Worm (Caenorhabditis elegans): Measurements from ENCODE around the gene F13H8.6.

Gene F13H8.6

DNA sequence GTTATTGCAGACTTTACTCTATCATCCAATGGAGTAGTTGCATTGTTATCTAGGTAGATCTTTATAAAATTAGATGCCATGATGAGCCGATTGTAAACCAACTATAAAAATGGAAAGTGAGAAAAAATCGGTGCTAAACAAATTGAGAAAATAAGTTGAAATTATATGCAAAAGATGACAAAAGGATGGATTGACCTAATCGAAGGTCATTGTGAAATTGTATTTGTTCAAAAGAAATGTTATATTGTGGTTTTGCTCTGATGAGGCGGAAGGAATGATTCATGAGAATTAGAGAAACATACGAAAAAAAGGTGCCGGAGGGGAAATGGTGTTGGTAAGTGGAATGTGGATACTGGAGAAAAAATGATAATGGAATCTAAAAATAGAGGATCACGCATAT is 5.8 kb downstream of the F13H8.6 start, which contains the start of gene scly-1:
Gene scly-1 (minus strand): TSS at position 101 of the 400 bp plus-strand sequence.
- TF ChIP-seq fkh-4 (tag; optimal IDR thresholded peaks at IDR 0.05; ENCODE audit: borderline replicate concordance) (no peak), efl-1 (optimal IDR thresholded peaks at IDR 0.05) (no peak), efl-1 (GFP tag; optimal IDR thresholded peaks at IDR 0.05 in 1 of 2) (peak in 1 of 2 experiments; percentile 87)

- no peak for TF ChIP-seq snu-23 (GFP tag; optimal IDR thresholded peaks at IDR 0.05)
- TF ChIP-seq unc-30 (tag; optimal IDR thresholded peaks at IDR 0.05): no peak
- no peak for TF ChIP-seq pag-3 (tag; optimal IDR thresholded peaks at IDR 0.05; ENCODE audit: borderline replicate concordance, insufficient read depth)
- peak in 1 of 3 experiments; percentile 2 for TF ChIP-seq ceh-82 (tag; optimal IDR thresholded peaks at IDR 0.05)
- TF ChIP-seq ceh-88 (GFP tag; IDR thresholded peaks at IDR 0.05): no peak
- no peak for TF ChIP-seq tbx-2 (tag; optimal IDR thresholded peaks at IDR 0.05)
- no peak for TF ChIP-seq lir-3 (tag; optimal IDR thresholded peaks at IDR 0.05; ENCODE audit: poor library complexity)
- peak in 1 of 2 experiments; percentile 1 for TF ChIP-seq lsy-2 (tag; optimal IDR thresholded peaks at IDR 0.05)
- TF ChIP-seq isw-1 (GFP tag; IDR thresholded peaks at IDR 0.05): no peak
- TF ChIP-seq unc-130 (tag; optimal IDR thresholded peaks at IDR 0.05): no peak
- TF ChIP-seq lin-39 (tag; optimal IDR thresholded peaks at IDR 0.05): no peak
- TF ChIP-seq unc-86 (tag; optimal IDR thresholded peaks at IDR 0.05): no peak
- TF ChIP-seq ets-5 (GFP tag; IDR thresholded peaks at IDR 0.05): no peak
- no peak for TF ChIP-seq grh-1 (GFP tag; IDR thresholded peaks at IDR 0.05)
- TF ChIP-seq nhr-71 (tag; optimal IDR thresholded peaks at IDR 0.05): no peak
- TF ChIP-seq mep-1 (tag; optimal IDR thresholded peaks at IDR 0.05): no peak
- no peak for TF ChIP-seq xbp-1 (tag; optimal IDR thresholded peaks at IDR 0.05)
- no peak for TF ChIP-seq ztf-4 (tag; optimal IDR thresholded peaks at IDR 0.05)
- TF ChIP-seq efl-1 (optimal IDR thresholded peaks at IDR 0.05): peak; percentile 3 to 9
- no peak for TF ChIP-seq efl-1 (GFP tag; optimal IDR thresholded peaks at IDR 0.05 in 1 of 2)
- peak in 1 of 3 experiments; percentile 10 for TF ChIP-seq dpl-1 (GFP tag; optimal IDR thresholded peaks at IDR 0.05)
- no peak for TF ChIP-seq snpc-4 (tag; optimal IDR thresholded peaks at IDR 0.05)
- TF ChIP-seq lin-14 (GFP tag; optimal IDR thresholded peaks at IDR 0.05): peak; percentile 28
- TF ChIP-seq sox-4 (tag; optimal IDR thresholded peaks at IDR 0.05): no peak
- no peak for TF ChIP-seq egl-27 (tag; optimal IDR thresholded peaks at IDR 0.05)
Observed at ce11 chrII:6273916-6274315, 12.8 kb downstream of the F13H8.6 start, which contains the start of gene bpl-1. Gene bpl-1, plus strand, starts transcription at chrII:6274216.

ce11 chrII:6269805-6270414 is 16.9 kb downstream of the F13H8.6 start, which contains the start of gene F13H8.2:
Gene F13H8.2, plus strand, starts transcription at chrII:6270364.
- TF ChIP-seq fkh-10 (GFP tag; optimal IDR thresholded peaks at IDR 0.05) (peak; percentile 20), vab-15 (tag; optimal IDR thresholded peaks at IDR 0.05) (peak; percentile 41), hpl-2 (GFP tag; optimal IDR thresholded peaks at IDR 0.05) (no peak), ztf-11 (tag; optimal IDR thresholded peaks at IDR 0.05) (peak in 1 of 2 experiments; percentile 59), mab-9 (GFP tag; IDR thresholded peaks at IDR 0.05) (peak; percentile 83), unc-86 (tag; optimal IDR thresholded peaks at IDR 0.05) (peak; percentile 80), elt-3 (tag; optimal IDR thresholded peaks at IDR 0.05) (peak in 2 of 6 experiments; percentile 55), efl-1 (optimal IDR thresholded peaks at IDR 0.05) (peak; percentile 97 to 99), efl-1 (GFP tag; optimal IDR thresholded peaks at IDR 0.05 in 1 of 2) (peak; percentile 98 to 100), elt-2 (tag; optimal IDR thresholded peaks at IDR 0.05) (peak; percentile 37), snpc-4 (tag; optimal IDR thresholded peaks at IDR 0.05) (peak; percentile 44), efl-3 (GFP tag; optimal IDR thresholded peaks at IDR 0.05) (no peak), pax-3 (tag; optimal IDR thresholded peaks at IDR 0.05) (peak; percentile 59), swsn-7 (tag; optimal IDR thresholded peaks at IDR 0.05) (peak; percentile 82), lin-13 (GFP tag; optimal IDR thresholded peaks at IDR 0.05) (peak; percentile 56), nhr-47 (tag; optimal IDR thresholded peaks at IDR 0.05) (peak; percentile 91), skn-1 (tag; optimal IDR thresholded peaks at IDR 0.05) (peak; percentile 44), ceh-8 (GFP tag; optimal IDR thresholded peaks at IDR 0.05) (peak; percentile 83), lin-15B (tag; optimal IDR thresholded peaks at IDR 0.05) (peak; percentile 70), rnt-1 (tag; optimal IDR thresholded peaks at IDR 0.05) (peak; percentile 88), F16B12.6 (tag; optimal IDR thresholded peaks at IDR 0.05) (peak; percentile 98), tlp-1 (tag; optimal IDR thresholded peaks at IDR 0.05) (no peak), jun-1 (tag; optimal IDR thresholded peaks at IDR 0.05) (peak; percentile 57), nhr-71 (tag; optimal IDR thresholded peaks at IDR 0.05) (peak; percentile 90), egl-27 (tag; optimal IDR thresholded peaks at IDR 0.05) (no peak), sup-37 (GFP tag; optimal IDR thresholded peaks at IDR 0.05) (no peak), ama-1 (optimal IDR thresholded peaks at IDR 0.05) (peak; percentile 67), unc-98 (GFP tag; IDR thresholded peaks at IDR 0.05) (no peak), snu-23 (GFP tag; optimal IDR thresholded peaks at IDR 0.05) (peak; percentile 86)
